Worm (Caenorhabditis elegans) whole organism, L4 larva: Measurements from ENCODE around the gene srh-111.

Source experiments
- R02D3.7 ChIP-seq: fragments of 150-350 bp; sonication (generic microtip); optimal IDR thresholded peaks from 3 replicates; lab custom pipeline; 2014; ENCODE audit warnings: missing biosample characterization, missing genetic modification characterization
- Y48G9A.11 ChIP-seq: fragments of 200-800 bp; sonication (Bioruptor generic); IDR thresholded peaks from 2 replicates; pipeline ENCODE4 v1.3.6; 2022; ENCODE audit warnings: missing genetic modification reagents, missing genetic modification characterization, missing compliant biosample characterization
- ctbp-1 ChIP-seq: fragments of 200-800 bp; sonication (Bioruptor generic); IDR thresholded peaks from 2 replicates; pipeline ENCODE4 v1.3.6; 2022; ENCODE audit warnings: missing genetic modification reagents, missing genetic modification characterization, missing compliant biosample characterization
- dmd-9 ChIP-seq: fragments of 200-800 bp; sonication (Bioruptor generic); IDR thresholded peaks from 2 replicates; pipeline ENCODE4 v1.3.6; 2022; ENCODE audit warnings: missing genetic modification reagents, missing genetic modification characterization, missing compliant biosample characterization
- dve-1 ChIP-seq: sonication (generic microtip); optimal IDR thresholded peaks from 2 replicates; lab custom pipeline; 2017; ENCODE audit warnings: antibody characterized with exemption, mild to moderate bottlenecking, missing genetic modification characterization, missing compliant biosample characterization; ENCODE audit not compliant: insufficient read depth
- lin-13 ChIP-seq: fragments of 150-350 bp; optimal IDR thresholded peaks from 2 replicates; lab custom pipeline; 2014; ENCODE audit warnings: missing biosample characterization, missing genetic modification reagents, missing genetic modification characterization
- lin-15B ChIP-seq: fragments of 150-350 bp; sonication (generic microtip); optimal IDR thresholded peaks from 3 replicates; lab custom pipeline; 2014; ENCODE audit warnings: missing biosample characterization, missing genetic modification characterization
- nhr-237 ChIP-seq: sonication (generic microtip); optimal IDR thresholded peaks from 2 replicates; lab custom pipeline; 2017; ENCODE audit warnings: missing biosample characterization, missing genetic modification characterization
- rbr-2 ChIP-seq: sonication (generic microtip); optimal IDR thresholded peaks from 2 replicates; lab custom pipeline; 2016; ENCODE audit warnings: missing genotype, missing genetic modification characterization, missing compliant biosample characterization
- skn-1 ChIP-seq: fragments of 150-350 bp; optimal IDR thresholded peaks from 2 replicates; lab custom pipeline; 2014; ENCODE audit warnings: missing biosample characterization, missing genetic modification characterization
- snpc-1.2 ChIP-seq: fragments of 200-800 bp; sonication (Bioruptor generic); IDR thresholded peaks from 2 replicates; pipeline ENCODE4 v1.3.6; 2022; ENCODE audit warnings: missing genetic modification reagents, missing genetic modification characterization, missing compliant biosample characterization
- snpc-4 ChIP-seq: fragments of 150-350 bp; optimal IDR thresholded peaks from 2 replicates; lab custom pipeline; 2014; ENCODE audit warnings: missing biosample characterization, missing genetic modification characterization

- TF ChIP-seq nhr-237 (tag; lab: Kevin White, UChicago) (no peak), snpc-4 (no peak), lin-13 (no peak), dmd-9 (GFP tag; lab: Robert Waterston, UW) (no peak), skn-1 (tag; lab: Kevin White, UChicago) (no peak), ctbp-1 (GFP tag; lab: Robert Waterston, UW) (no peak), rbr-2 (tag; lab: Kevin White, UChicago) (no peak), Y48G9A.11 (GFP tag; lab: Robert Waterston, UW) (no peak), snpc-1.2 (no peak), lin-15B (tag; lab: Kevin White, UChicago) (no peak), R02D3.7 (tag; lab: Kevin White, UChicago) (no peak), dve-1 (tag; lab: Kevin White, UChicago) (no peak)
Observed at ce11 chrV:17531410-17531809, 46.4 kb upstream of the srh-111 start, which contains the start of gene C18D4.4.
